Fruit fly (Drosophila melanogaster) whole organism, embryonic: ENCODE measurements around the gene Pdcd4.

ENCODE experiments used
- CG12104 ChIP-seq: fragments of 200-800 bp; sonication (Bioruptor generic); optimal IDR thresholded peaks from 3 replicates; lab custom pipeline; 2016; ENCODE audit warnings: missing biosample characterization, missing genetic modification characterization
- CG12219 ChIP-seq: fragments of 200-800 bp; sonication (Bioruptor generic); optimal IDR thresholded peaks from 3 replicates; lab custom pipeline; 2018; ENCODE audit warnings: missing biosample characterization, mild to moderate bottlenecking, missing genetic modification characterization
- HLHmδ ChIP-seq: fragments of 200-800 bp; sonication (Bioruptor generic); optimal IDR thresholded peaks from 2 replicates; lab custom pipeline; 2018; ENCODE audit warnings: missing biosample characterization, mild to moderate bottlenecking, missing genetic modification characterization, moderate library complexity
- en ChIP-seq: fragments of 200-800 bp; sonication (Bioruptor generic); optimal IDR thresholded peaks from 2 replicates; lab custom pipeline; 2016; ENCODE audit warnings: missing biosample characterization, missing genetic modification characterization

DNA sequence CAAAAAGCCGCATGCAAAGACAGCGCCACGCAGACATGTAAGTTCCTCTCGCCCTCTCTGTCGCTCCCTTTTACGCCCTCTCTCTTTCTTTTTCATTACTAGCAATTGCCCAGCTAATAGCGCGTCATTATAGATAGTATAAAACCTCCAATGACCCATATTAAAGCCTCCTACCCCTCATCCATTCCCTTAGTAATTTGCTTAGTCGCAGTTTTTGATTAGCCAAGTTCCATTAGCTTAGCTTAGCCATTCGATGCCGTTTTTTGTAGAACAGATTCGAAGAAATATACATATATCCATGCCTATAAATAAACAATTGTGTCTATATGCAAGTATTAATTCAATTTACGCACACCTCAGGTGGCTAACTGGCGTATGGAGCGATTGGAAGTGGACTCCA is 15.6 kb upstream of the Pdcd4 start:
- TF ChIP-seq CG12219 (GFP tag; lab: Kevin White, UChicago), result no peak
- TF ChIP-seq CG12104 (GFP tag; lab: Kevin White, UChicago), result no peak
- no peak for TF ChIP-seq HLHmδ (GFP tag; lab: Kevin White, UChicago)
- TF ChIP-seq en (GFP tag; lab: Kevin White, UChicago), result no peak
